Worm (Caenorhabditis elegans) whole organism, young adult: ENCODE data around the gene K08H2.4.

Experiments
- F10E7.11 ChIP-seq: sonication (generic microtip); optimal IDR thresholded peaks from 2 replicates; lab custom pipeline; 2017; ENCODE audit warnings: mild to moderate bottlenecking, missing genetic modification characterization, moderate library complexity, missing compliant biosample characterization
- Y53F4B.3 ChIP-seq: fragments of 200-800 bp; sonication (Bioruptor generic); IDR thresholded peaks from 2 replicates; pipeline ENCODE4 v1.3.6; 2022; ENCODE audit warnings: missing genetic modification reagents, missing genetic modification characterization, missing compliant biosample characterization
- die-1 ChIP-seq: sonication (generic microtip); optimal IDR thresholded peaks from 2 replicates; lab custom pipeline; 2016; ENCODE audit warnings: missing genotype, mild to moderate bottlenecking, missing genetic modification characterization, missing compliant biosample characterization
- madf-8 ChIP-seq: fragments of 200-800 bp; sonication (Bioruptor generic); conservative IDR thresholded peaks from 2 replicates; pipeline ENCODE4 v1.3.6; 2022; ENCODE audit warnings: missing genetic modification reagents, missing genetic modification characterization, missing compliant biosample characterization
- pha-4 ChIP-seq: fragments of 150-350 bp; sonication (generic microtip); optimal IDR thresholded peaks from 2 replicates; lab custom pipeline; 2014; ENCODE audit warnings: missing biosample characterization, missing genetic modification reagents, missing genetic modification characterization
- snpc-1.3 ChIP-seq: sonication (generic microtip); optimal IDR thresholded peaks from 2 replicates; lab custom pipeline; 2017; ENCODE audit warnings: missing genetic modification characterization, mild to moderate bottlenecking, missing compliant biosample characterization, antibody characterized with exemption, moderate library complexity, missing genotype, missing genetic modification reagents; ENCODE audit not compliant: insufficient read depth
- unc-62 ChIP-seq: fragments of 150-350 bp; optimal IDR thresholded peaks from 2 replicates; lab custom pipeline; 2014; ENCODE audit warnings: missing biosample characterization, missing genetic modification reagents, missing genetic modification characterization
- ztf-18 ChIP-seq: sonication (generic microtip); optimal IDR thresholded peaks from 2 replicates; lab custom pipeline; 2016; ENCODE audit warnings: missing genotype, mild to moderate bottlenecking, missing genetic modification characterization, missing compliant biosample characterization

DNA sequence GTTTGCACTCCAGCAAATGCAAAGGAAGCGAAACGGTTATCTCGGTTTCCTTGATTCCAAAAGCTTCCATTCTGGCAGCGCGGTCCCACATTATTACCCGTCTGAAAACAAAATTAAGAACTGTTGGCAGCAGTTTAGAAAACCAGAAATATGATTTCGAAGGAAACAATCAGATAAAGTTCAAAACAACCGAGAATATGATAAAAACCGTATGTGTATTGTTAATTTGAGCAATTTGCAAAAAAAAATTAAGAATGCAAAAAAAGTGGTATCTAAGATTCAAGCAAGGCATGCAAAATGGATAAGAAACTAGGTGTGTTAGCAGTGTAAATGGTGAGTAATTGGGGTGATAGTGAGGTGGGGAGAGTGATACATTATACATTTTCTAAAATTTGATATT is 50.4 kb downstream of the K08H2.4 start, which contains the start of gene R04D3.4:
- TF ChIP-seq snpc-1.3 (tag; lab: Kevin White, UChicago), result no peak
- TF ChIP-seq die-1 (tag; lab: Kevin White, UChicago), result no peak
- TF ChIP-seq F10E7.11, result no peak
- no peak for TF ChIP-seq ztf-18 (tag; lab: Kevin White, UChicago)
- TF ChIP-seq Y53F4B.3 (GFP tag; lab: Robert Waterston, UW), result no peak
- no peak for TF ChIP-seq madf-8 (GFP tag; lab: Robert Waterston, UW)
- no peak for TF ChIP-seq pha-4 (tag; lab: Kevin White, UChicago)
- no peak for TF ChIP-seq unc-62 (GFP tag; lab: Kevin White, UChicago)
